Worm (Caenorhabditis elegans): ENCODE data around the gene clec-221.

DNA sequence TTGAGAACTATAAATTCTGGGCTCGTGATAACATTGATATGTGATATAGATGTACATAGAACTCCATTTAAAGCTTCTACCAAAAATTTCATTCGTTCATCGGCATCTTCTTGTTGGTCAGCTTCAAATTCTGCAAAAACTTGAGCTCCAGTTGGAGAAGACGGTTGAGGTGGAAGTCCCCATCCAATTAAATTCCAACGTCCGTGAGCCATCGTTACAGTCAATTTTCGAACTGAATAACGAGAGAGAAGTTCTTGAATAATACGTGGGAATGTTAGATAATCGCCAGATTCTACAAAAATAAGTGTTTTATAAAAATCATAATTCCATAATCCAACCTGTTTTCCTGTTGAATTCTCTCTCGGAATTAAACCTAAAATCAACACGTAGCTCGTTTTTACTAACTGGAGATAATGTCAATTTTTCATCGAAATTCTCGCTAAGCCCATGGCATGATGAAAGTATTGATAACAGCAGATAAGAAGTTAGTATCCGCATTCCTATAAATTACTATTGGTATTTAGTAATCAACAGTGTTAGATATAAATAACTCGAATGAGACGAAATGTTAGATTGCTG, 4.2 kb upstream of the clec-221 start, which contains the start of gene pigt-1:
- TF ChIP-seq tbx-2 (tag; optimal IDR thresholded peaks at IDR 0.05): peak; percentile 20
- no peak for TF ChIP-seq elt-3 (tag; optimal IDR thresholded peaks at IDR 0.05)
- TF ChIP-seq Y116A8C.19 (tag; optimal IDR thresholded peaks at IDR 0.05; ENCODE audit: borderline replicate concordance): no peak
- no peak for TF ChIP-seq snpc-4 (tag; optimal IDR thresholded peaks at IDR 0.05)
- peak; percentile 35 for TF ChIP-seq nhr-47 (tag; optimal IDR thresholded peaks at IDR 0.05)
- no peak for TF ChIP-seq nhr-28 (tag; optimal IDR thresholded peaks at IDR 0.05)
- no peak for TF ChIP-seq pax-3 (tag; optimal IDR thresholded peaks at IDR 0.05)
- no peak for TF ChIP-seq pqm-1 (tag; optimal IDR thresholded peaks at IDR 0.05)
- TF ChIP-seq ama-1 (optimal IDR thresholded peaks at IDR 0.05): no peak

Data from whole organism, L1 larva.